Fruit fly (Drosophila melanogaster) whole organism, embryonic: ENCODE measurements around the gene SoYb.

Experiments used
- Ada2b ChIP-seq: fragments of 200-800 bp; sonication (Bioruptor generic); IDR thresholded peaks from 2 replicates; pipeline ENCODE4 v1.3.6; 2022; ENCODE audit warnings: missing biosample characterization, missing genetic modification characterization
- BtbVII ChIP-seq: fragments of 200-800 bp; sonication (Bioruptor generic); optimal IDR thresholded peaks from 3 replicates; lab custom pipeline; 2017; ENCODE audit warnings: missing biosample characterization, mild to moderate bottlenecking, missing genetic modification characterization
- CG12942 ChIP-seq: fragments of 200-800 bp; sonication (Bioruptor generic); optimal IDR thresholded peaks from 3 replicates; lab custom pipeline; 2016; ENCODE audit warnings: missing biosample characterization, missing genetic modification characterization
- CG13287 ChIP-seq: fragments of 200-800 bp; sonication (Bioruptor generic); IDR thresholded peaks from 2 replicates; pipeline ENCODE4 v1.3.6; 2022; ENCODE audit warnings: missing biosample characterization, missing genetic modification characterization; ENCODE audit not compliant: partially characterized antibody
- CG15269 ChIP-seq: fragments of 200-800 bp; sonication (Bioruptor generic); optimal IDR thresholded peaks from 2 replicates; lab custom pipeline; 2018; ENCODE audit warnings: missing biosample characterization, mild to moderate bottlenecking, missing genetic modification characterization, moderate library complexity
- CG1603 ChIP-seq: fragments of 200-800 bp; sonication (Bioruptor generic); optimal IDR thresholded peaks from 2 replicates; lab custom pipeline; 2019; ENCODE audit warnings: missing biosample characterization, mild to moderate bottlenecking, missing genetic modification characterization, moderate library complexity
- CG16813 ChIP-seq: fragments of 200-800 bp; sonication (Bioruptor generic); IDR thresholded peaks from 3 replicates; pipeline ENCODE4 v1.3.6; 2022; ENCODE audit warnings: missing biosample characterization, missing genetic modification characterization; ENCODE audit not compliant: partially characterized antibody
- CG17612 ChIP-seq: fragments of 200-800 bp; sonication (Bioruptor generic); IDR thresholded peaks from 2 replicates; pipeline ENCODE4 v1.3.6; 2022; ENCODE audit warnings: missing biosample characterization, missing genetic modification characterization
- CG2116 ChIP-seq: fragments of 200-800 bp; sonication (Bioruptor generic); optimal IDR thresholded peaks from 3 replicates; lab custom pipeline; 2018; ENCODE audit warnings: missing biosample characterization, mild to moderate bottlenecking, missing genetic modification characterization
- CG2199 ChIP-seq: fragments of 200-800 bp; sonication (Bioruptor generic); IDR thresholded peaks from 3 replicates; pipeline ENCODE4 v1.3.6; 2022; ENCODE audit warnings: missing biosample characterization, missing genetic modification characterization
- CG3163 ChIP-seq: fragments of 200-800 bp; sonication (Bioruptor generic); optimal IDR thresholded peaks from 3 replicates; lab custom pipeline; 2016; ENCODE audit warnings: missing biosample characterization, missing genetic modification characterization
- CG32767 ChIP-seq: fragments of 200-800 bp; sonication (Bioruptor generic); IDR thresholded peaks from 2 replicates; pipeline ENCODE4 v1.3.6; 2022; ENCODE audit warnings: missing biosample characterization, missing genetic modification characterization
- CG33213 ChIP-seq: fragments of 200-800 bp; sonication (Bioruptor generic); optimal IDR thresholded peaks from 3 replicates; lab custom pipeline; 2016; ENCODE audit warnings: missing biosample characterization, missing genetic modification characterization
- CG33557 ChIP-seq: fragments of 200-800 bp; sonication (Bioruptor generic); optimal IDR thresholded peaks from 2 replicates; lab custom pipeline; 2019; ENCODE audit warnings: missing biosample characterization, mild to moderate bottlenecking, missing genetic modification characterization, moderate library complexity
- CG6175 ChIP-seq: fragments of 200-800 bp; sonication (Bioruptor generic); IDR thresholded peaks from 3 replicates; pipeline ENCODE4 v1.3.6; 2022; ENCODE audit warnings: missing biosample characterization, missing genetic modification characterization
- CG8359 ChIP-seq: fragments of 200-800 bp; sonication (Bioruptor generic); optimal IDR thresholded peaks from 2 replicates; lab custom pipeline; 2017; ENCODE audit warnings: missing biosample characterization, mild to moderate bottlenecking, missing genetic modification characterization, borderline replicate concordance
- CG8924 ChIP-seq: fragments of 200-800 bp; optimal IDR thresholded peaks from 3 replicates; lab custom pipeline; 2019; ENCODE audit warnings: missing biosample characterization, mild to moderate bottlenecking, missing genetic modification characterization, moderate library complexity
- CG9817 ChIP-seq: fragments of 200-800 bp; sonication (Bioruptor generic); optimal IDR thresholded peaks from 2 replicates; lab custom pipeline; 2018; ENCODE audit warnings: missing biosample characterization, mild to moderate bottlenecking, missing genetic modification characterization, moderate library complexity
- CTCF ChIP-seq: fragments of 200-800 bp; sonication (Bioruptor generic); optimal IDR thresholded peaks from 2 replicates; lab custom pipeline; 2017; ENCODE audit warnings: missing biosample characterization, mild to moderate bottlenecking, missing genetic modification characterization, moderate library complexity
- Deaf1 ChIP-seq: fragments of 200-800 bp; optimal IDR thresholded peaks from 3 replicates; lab custom pipeline; 2019; ENCODE audit warnings: missing biosample characterization, mild to moderate bottlenecking, missing genetic modification characterization, moderate library complexity
- E2f2 ChIP-seq: fragments of 200-800 bp; sonication (Bioruptor generic); IDR thresholded peaks from 2 replicates; pipeline ENCODE4 v1.3.6; 2022; ENCODE audit warnings: missing biosample characterization, missing genetic modification characterization
- Ets97D ChIP-seq: fragments of 200-800 bp; sonication (Bioruptor generic); optimal IDR thresholded peaks from 3 replicates; lab custom pipeline; 2016; ENCODE audit warnings: missing biosample characterization, missing genetic modification characterization
- Fer2 ChIP-seq: fragments of 200-800 bp; sonication (Bioruptor generic); optimal IDR thresholded peaks from 2 replicates; lab custom pipeline; 2018; ENCODE audit warnings: missing biosample characterization, mild to moderate bottlenecking, missing genetic modification characterization, moderate library complexity
- Hr39 ChIP-seq: fragments of >200 bp; optimal IDR thresholded peaks from 2 replicates; lab custom pipeline; 2017
- Hr78 ChIP-seq, 2 experiments: fragments of 200-800 bp in 1 of 2; fragments of >200 bp in 1 of 2; sonication (Bioruptor generic) in 1 of 2; optimal IDR thresholded peaks; 2 replicates each; lab custom pipeline; 2017 to 2019; ENCODE audit warnings: missing biosample characterization in 2 of 2, missing genetic modification characterization in 2 of 2, mild to moderate bottlenecking in 1 of 2, moderate library complexity in 1 of 2
- Hsf ChIP-seq: fragments of 200-800 bp; sonication (Bioruptor generic); optimal IDR thresholded peaks from 3 replicates; lab custom pipeline; 2016; ENCODE audit warnings: missing biosample characterization, missing genetic modification characterization
- Nf-YC ChIP-seq: fragments of 200-800 bp; optimal IDR thresholded peaks from 3 replicates; lab custom pipeline; 2019; ENCODE audit warnings: missing biosample characterization, mild to moderate bottlenecking, missing genetic modification characterization, moderate library complexity
- Sin3A ChIP-seq: fragments of >200 bp; optimal IDR thresholded peaks from 2 replicates; lab custom pipeline; 2018
- ac ChIP-seq: fragments of 200-800 bp; sonication (Bioruptor generic); optimal IDR thresholded peaks from 3 replicates; lab custom pipeline; 2017; ENCODE audit warnings: missing biosample characterization, mild to moderate bottlenecking, missing genetic modification characterization
- ase ChIP-seq: fragments of 200-800 bp; sonication (Bioruptor generic); IDR thresholded peaks from 3 replicates; pipeline ENCODE4 v1.3.6; 2022; ENCODE audit warnings: missing biosample characterization, missing genetic modification characterization
- az2 ChIP-seq: fragments of 200-800 bp; sonication (Bioruptor generic); optimal IDR thresholded peaks from 3 replicates; lab custom pipeline; 2016; ENCODE audit warnings: missing biosample characterization, missing genetic modification characterization
- bowl ChIP-seq: fragments of 200-800 bp; sonication (Bioruptor generic); IDR thresholded peaks from 2 replicates; pipeline ENCODE4 v1.3.6; 2022; ENCODE audit warnings: missing biosample characterization, missing genetic modification characterization
- bsh ChIP-seq, 2 experiments: fragments of 200-800 bp; sonication (Bioruptor generic); optimal IDR thresholded peaks; 2 replicates each; lab custom pipeline; 2017 to 2018; ENCODE audit warnings: mild to moderate bottlenecking in 2 of 2, missing biosample characterization in 2 of 2, missing genetic modification characterization in 2 of 2, moderate library complexity in 1 of 2
- cwo ChIP-seq: fragments of 200-800 bp; sonication (Bioruptor generic); optimal IDR thresholded peaks from 3 replicates; lab custom pipeline; 2017; ENCODE audit warnings: missing biosample characterization, missing genetic modification characterization, mild to moderate bottlenecking, moderate library complexity, missing genetic modification reagents
- disco-r ChIP-seq: fragments of 200-800 bp; sonication (Bioruptor generic); optimal IDR thresholded peaks from 2 replicates; lab custom pipeline; 2016; ENCODE audit warnings: missing biosample characterization, missing genetic modification characterization
- esg ChIP-seq: fragments of 200-800 bp; sonication (Bioruptor generic); conservative IDR thresholded peaks from 2 replicates; pipeline ENCODE4 v1.3.6; 2022; ENCODE audit warnings: missing biosample characterization, missing genetic modification characterization
- gfzf ChIP-seq: fragments of 200-800 bp; sonication (Bioruptor generic); optimal IDR thresholded peaks from 2 replicates; lab custom pipeline; 2016; ENCODE audit warnings: missing biosample characterization, mild to moderate bottlenecking, missing genetic modification characterization, moderate library complexity
- hth ChIP-seq: fragments of >200 bp; optimal IDR thresholded peaks from 2 replicates; lab custom pipeline; 2017; ENCODE audit warnings: inconsistent platforms
- ind ChIP-seq: fragments of 200-800 bp; sonication (Bioruptor generic); optimal IDR thresholded peaks from 3 replicates; lab custom pipeline; 2016; ENCODE audit warnings: missing biosample characterization, missing genetic modification characterization
- nau ChIP-seq: fragments of 200-800 bp; sonication (Bioruptor generic); optimal IDR thresholded peaks from 3 replicates; lab custom pipeline; 2017; ENCODE audit warnings: missing biosample characterization, mild to moderate bottlenecking, missing genetic modification characterization, missing genetic modification reagents
- onecut ChIP-seq: fragments of 200-800 bp; sonication (Bioruptor generic); IDR thresholded peaks from 2 replicates; pipeline ENCODE4 v1.3.6; 2022; ENCODE audit warnings: missing biosample characterization, missing genetic modification characterization
- otp ChIP-seq: fragments of 200-800 bp; sonication (Bioruptor generic); IDR thresholded peaks from 3 replicates; pipeline ENCODE4, ENCODE4 v1.3.6; 2022; ENCODE audit warnings: missing biosample characterization, missing genetic modification characterization
- pnt ChIP-seq: fragments of 200-800 bp; sonication (Bioruptor generic); optimal IDR thresholded peaks from 3 replicates; lab custom pipeline; 2016; ENCODE audit warnings: missing biosample characterization, missing genetic modification characterization
- sc ChIP-seq, 3 experiments: fragments of >200 bp in 2 of 3; fragments of 200-800 bp in 1 of 3; sonication (Bioruptor generic) in 1 of 3; optimal IDR thresholded peaks; 2 replicates in 2 of 3; 3 replicates in 1 of 3; lab custom pipeline; 2017; ENCODE audit warnings: mild to moderate bottlenecking in 1 of 3, missing biosample characterization in 1 of 3, missing genetic modification characterization in 1 of 3, missing genetic modification reagents in 1 of 3
- sim ChIP-seq: fragments of 200-800 bp; sonication (Bioruptor generic); IDR thresholded peaks from 2 replicates; pipeline ENCODE4 v1.3.6; 2022; ENCODE audit warnings: missing biosample characterization, missing genetic modification characterization
- sisA ChIP-seq: fragments of 200-800 bp; sonication (Bioruptor generic); IDR thresholded peaks from 2 replicates; pipeline ENCODE4 v1.3.6; 2022; ENCODE audit warnings: missing biosample characterization, missing genetic modification characterization
- sob ChIP-seq: fragments of 200-800 bp; sonication (Bioruptor generic); IDR thresholded peaks from 2 replicates; pipeline ENCODE4 v1.3.6; 2022; ENCODE audit warnings: missing biosample characterization, missing genetic modification characterization
- unc-4 ChIP-seq: fragments of 200-800 bp; sonication (Bioruptor generic); IDR thresholded peaks from 2 replicates; pipeline ENCODE4 v1.3.6; 2022; ENCODE audit warnings: missing biosample characterization, missing genetic modification characterization; ENCODE audit not compliant: partially characterized antibody
- usp ChIP-seq: fragments of >200 bp; optimal IDR thresholded peaks from 2 replicates; lab custom pipeline; 2017; ENCODE audit warnings: missing biosample characterization, missing genetic modification characterization
- vvl ChIP-seq: fragments of 200-800 bp; sonication (Bioruptor generic); IDR thresholded peaks from 2 replicates; pipeline ENCODE4 v1.3.6; 2022; ENCODE audit warnings: missing biosample characterization, missing genetic modification characterization
- zen ChIP-seq: fragments of 200-800 bp; sonication (Bioruptor generic); optimal IDR thresholded peaks from 3 replicates; lab custom pipeline; 2018; ENCODE audit warnings: missing biosample characterization, mild to moderate bottlenecking, missing genetic modification characterization, moderate library complexity

SoYb gene

DNA sequence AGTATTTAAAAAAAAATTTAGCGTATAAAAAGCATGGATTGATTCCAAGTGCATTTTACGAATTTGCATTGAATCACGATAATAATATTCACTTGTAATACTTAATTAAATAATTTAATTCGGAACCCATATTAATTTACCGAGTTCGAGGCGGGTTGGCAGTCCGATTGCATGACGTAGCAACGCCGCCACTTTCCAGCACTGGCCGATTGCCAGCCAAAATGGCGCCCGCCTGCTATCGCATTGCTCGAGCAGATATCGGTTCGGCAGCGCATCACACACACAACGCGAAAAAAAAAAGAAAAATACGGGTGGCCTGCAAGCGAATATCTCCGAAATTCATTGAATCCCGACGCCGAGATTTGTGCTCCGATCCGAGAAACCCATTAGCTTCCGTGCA is 1.1 kb upstream of the SoYb start, which contains the start of gene Ndf (continued):
- no peak for TF ChIP-seq sc (optimal IDR thresholded peaks at IDR 0.05; lab: Kevin White, UChicago)
- no peak for TF ChIP-seq sc (GFP tag; optimal IDR thresholded peaks at IDR 0.05; lab: Kevin White, UChicago)
- TF ChIP-seq Hr39 (lab: Kevin White, UChicago), result no peak
- TF ChIP-seq pnt (GFP tag; lab: Kevin White, UChicago), result peak; percentile 15
- peak; percentile 77 for TF ChIP-seq Hsf (GFP tag; lab: Kevin White, UChicago)
- peak; percentile 77 for TF ChIP-seq CG2116
- TF ChIP-seq nau (GFP tag; lab: Kevin White, UChicago), result no peak
- peak; percentile 17 for TF ChIP-seq CG15269 (tag; lab: Kevin White, UChicago)
- peak; percentile 70 for TF ChIP-seq CG9817 (tag; lab: Kevin White, UChicago)
- peak; percentile 84 for TF ChIP-seq CG1603
- TF ChIP-seq Ets97D (GFP tag; lab: Kevin White, UChicago), result peak; percentile 93
- no peak for TF ChIP-seq CG8359 (GFP tag; lab: Kevin White, UChicago)
- peak; percentile 50 for TF ChIP-seq az2 (GFP tag; lab: Kevin White, UChicago)
- peak; percentile 66 for TF ChIP-seq E2f2 (GFP tag; lab: Robert Waterston, UW)
- TF ChIP-seq usp (GFP tag; lab: Kevin White, UChicago), result no peak
- TF ChIP-seq bowl (GFP tag; lab: Robert Waterston, UW), result no peak
- peak in 1 of 2 experiments; percentile 33 for TF ChIP-seq bsh (GFP tag; optimal IDR thresholded peaks at IDR 0.05; lab: Kevin White, UChicago)
- peak; percentile 50 for TF ChIP-seq sisA (GFP tag; lab: Robert Waterston, UW)
- peak; percentile 35 for TF ChIP-seq CG33557 (GFP tag; lab: Kevin White, UChicago)
- peak; percentile 79 for TF ChIP-seq CG2199 (GFP tag; lab: Robert Waterston, UW)
- no peak for TF ChIP-seq ac
- no peak for TF ChIP-seq Hr78 (GFP tag; optimal IDR thresholded peaks at IDR 0.05; lab: Kevin White, UChicago)
- peak; percentile 82 for TF ChIP-seq vvl (GFP tag; lab: Robert Waterston, UW)
- TF ChIP-seq CG17612 (GFP tag; lab: Robert Waterston, UW), result 0 out of 2 replicates have a peak, but pooled peaks have one; percentile 59
- no peak for TF ChIP-seq hth
- peak; percentile 78 for TF ChIP-seq CG13287 (GFP tag; lab: Robert Waterston, UW)
- peak; percentile 59 for TF ChIP-seq zen
- TF ChIP-seq Deaf1 (tag; lab: Kevin White, UChicago), result peak; percentile 23
- no peak for TF ChIP-seq CG32767
- TF ChIP-seq Fer2 (tag; lab: Kevin White, UChicago), result no peak
- TF ChIP-seq Ada2b, result peak; percentile 42; the same call in 1 of the 2 replicates
- TF ChIP-seq CG16813 (GFP tag; lab: Robert Waterston, UW), result peak; percentile 78
- no peak for TF ChIP-seq Sin3A (lab: Kevin White, UChicago)
- TF ChIP-seq unc-4 (GFP tag; lab: Robert Waterston, UW), result peak; percentile 71
- TF ChIP-seq cwo (GFP tag; lab: Kevin White, UChicago), result peak; percentile 31
- TF ChIP-seq Nf-YC, result peak; percentile 57
- TF ChIP-seq sob (GFP tag; lab: Robert Waterston, UW), result peak; percentile 76
- TF ChIP-seq otp, result peak; percentile 68
- TF ChIP-seq CG6175 (GFP tag; lab: Robert Waterston, UW), result peak; percentile 36; the same call in 1 of the 3 replicates
- TF ChIP-seq sim (GFP tag; lab: Robert Waterston, UW), result no peak
- peak; percentile 50 for TF ChIP-seq CG12942
- TF ChIP-seq CTCF (GFP tag; lab: Kevin White, UChicago), result no peak
- TF ChIP-seq disco-r, result no peak
- TF ChIP-seq gfzf (GFP tag; lab: Kevin White, UChicago), result no peak
- peak; percentile 72 for TF ChIP-seq onecut (GFP tag; lab: Robert Waterston, UW)
- peak; percentile 66 for TF ChIP-seq ind (GFP tag; lab: Kevin White, UChicago)
- TF ChIP-seq ase (GFP tag; lab: Robert Waterston, UW), result 0 out of 3 replicates have a peak, but pooled peaks have one; percentile 40
- TF ChIP-seq CG8924 (tag; lab: Kevin White, UChicago), result peak; percentile 64
- peak; percentile 21 for TF ChIP-seq BtbVII (GFP tag; lab: Kevin White, UChicago)
- peak; percentile 51 for TF ChIP-seq CG33213 (GFP tag; lab: Kevin White, UChicago)
- no peak; the same call in 1 of the 2 replicates for TF ChIP-seq esg (GFP tag; lab: Robert Waterston, UW)
- TF ChIP-seq CG3163 (GFP tag; lab: Kevin White, UChicago), result no peak
